Worm (Caenorhabditis elegans): Measurements from ENCODE around the gene C37C3.12.
A peak's percentile ranks its signal among the peaks of the same experiment; 100 is the strongest.

C37C3.12 gene

DNA sequence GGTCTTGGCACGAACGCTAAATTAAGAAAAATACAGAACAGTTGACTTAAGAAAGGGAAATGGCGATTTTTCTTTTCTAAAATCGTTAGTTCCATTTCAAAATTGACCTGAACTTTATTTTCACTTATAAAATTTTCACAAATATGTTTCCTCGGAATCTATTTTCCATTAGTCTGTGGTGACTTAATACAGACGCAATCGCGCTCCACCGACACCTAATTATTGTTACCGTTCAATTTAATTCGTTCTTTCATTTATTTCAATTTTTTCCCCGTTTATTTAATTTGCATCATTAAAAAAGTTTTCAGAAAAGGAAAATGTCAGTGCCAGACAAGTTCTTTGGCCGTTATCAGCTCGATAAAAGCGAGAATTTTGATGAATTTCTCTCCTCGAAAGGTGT lies 19.1 kb downstream of the C37C3.12 start, which contains the start of gene lbp-4 (continued):
- TF ChIP-seq sdc-2 (tag; optimal IDR thresholded peaks at IDR 0.05): no peak
- TF ChIP-seq unc-86 (tag; optimal IDR thresholded peaks at IDR 0.05): no peak
- peak; percentile 92 for TF ChIP-seq ceh-31 (tag; optimal IDR thresholded peaks at IDR 0.05)
- no peak for TF ChIP-seq ceh-34 (tag; optimal IDR thresholded peaks at IDR 0.05)
- no peak for TF ChIP-seq unc-55 (GFP tag; optimal IDR thresholded peaks at IDR 0.05)
- no peak for TF ChIP-seq hlh-15 (tag; optimal IDR thresholded peaks at IDR 0.05)
- TF ChIP-seq unc-42 (tag; optimal IDR thresholded peaks at IDR 0.05): peak; percentile 50
- TF ChIP-seq nfya-1 (tag; optimal IDR thresholded peaks at IDR 0.05): no peak
- no peak for TF ChIP-seq sox-4 (tag; optimal IDR thresholded peaks at IDR 0.05)
- TF ChIP-seq ceh-19 (GFP tag; optimal IDR thresholded peaks at IDR 0.05): no peak
- no peak for TF ChIP-seq F13H6.1 (tag; optimal IDR thresholded peaks at IDR 0.05)
- no peak for TF ChIP-seq pqm-1 (tag; optimal IDR thresholded peaks at IDR 0.05)
- no peak for TF ChIP-seq dve-1 (tag; optimal IDR thresholded peaks at IDR 0.05)
- no peak for TF ChIP-seq ceh-24 (tag; optimal IDR thresholded peaks at IDR 0.05)
- TF ChIP-seq ref-2 (tag; optimal IDR thresholded peaks at IDR 0.05): no peak

DNA sequence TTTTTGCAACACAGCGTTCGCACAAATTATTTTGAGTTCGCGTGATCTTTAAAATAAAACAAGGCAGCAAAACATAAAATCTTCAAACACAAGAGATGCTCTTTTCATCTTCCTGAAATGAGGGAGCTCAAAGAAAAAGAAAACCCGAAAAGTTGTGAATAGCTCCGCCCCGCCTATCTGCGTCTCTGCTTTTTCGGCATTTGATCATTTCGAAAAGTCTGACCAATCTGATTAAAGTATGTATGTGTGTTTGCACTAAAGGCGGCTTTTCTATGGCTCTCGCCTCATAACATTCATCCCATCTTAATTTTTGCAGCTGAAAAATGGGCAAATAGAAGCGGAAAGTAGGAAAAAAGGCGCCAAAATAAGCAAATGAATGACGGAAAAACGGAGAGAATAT lies 19.8 kb downstream of the C37C3.12 start:
- TF ChIP-seq unc-42 (tag; optimal IDR thresholded peaks at IDR 0.05): peak; percentile 74
- no peak for TF ChIP-seq ceh-6 (GFP tag; optimal IDR thresholded peaks at IDR 0.05)

- TF ChIP-seq unc-42 (tag; optimal IDR thresholded peaks at IDR 0.05) (peak; percentile 95), ceh-18 (tag; optimal IDR thresholded peaks at IDR 0.05) (no peak), mec-3 (tag; optimal IDR thresholded peaks at IDR 0.05; ENCODE audit: borderline replicate concordance) (no peak)
Observed at ce11 chrV:7816486-7816885, 22.9 kb downstream of the C37C3.12 start.

- TF ChIP-seq nfya-1 (tag; optimal IDR thresholded peaks at IDR 0.05): no peak
- TF ChIP-seq madf-2 (tag; optimal IDR thresholded peaks at IDR 0.05): no peak
- TF ChIP-seq T23F11.4 (GFP tag; optimal IDR thresholded peaks at IDR 0.05): no peak
- no peak for TF ChIP-seq nhr-232 (tag; optimal IDR thresholded peaks at IDR 0.05)
- no peak for TF ChIP-seq hlh-8 (tag; optimal IDR thresholded peaks at IDR 0.05)
- no peak for TF ChIP-seq pha-4 (tag; optimal IDR thresholded peaks at IDR 0.05)
- no peak for TF ChIP-seq ets-4 (tag; optimal IDR thresholded peaks at IDR 0.05)
- no peak for TF ChIP-seq pha-2 (tag; optimal IDR thresholded peaks at IDR 0.05)
- TF ChIP-seq ceh-24 (tag; optimal IDR thresholded peaks at IDR 0.05): no peak
- no peak for TF ChIP-seq nhr-11 (tag; optimal IDR thresholded peaks at IDR 0.05)
- TF ChIP-seq pax-1 (tag; optimal IDR thresholded peaks at IDR 0.05): no peak
- no peak for TF ChIP-seq unc-86 (tag; optimal IDR thresholded peaks at IDR 0.05)
- no peak for TF ChIP-seq ceh-18 (tag; optimal IDR thresholded peaks at IDR 0.05)
- no peak for TF ChIP-seq dve-1 (tag; optimal IDR thresholded peaks at IDR 0.05)
- TF ChIP-seq ceh-14 (tag; optimal IDR thresholded peaks at IDR 0.05): no peak
- TF ChIP-seq mec-3 (tag; optimal IDR thresholded peaks at IDR 0.05; ENCODE audit: borderline replicate concordance): no peak
- no peak for TF ChIP-seq unc-55 (GFP tag; optimal IDR thresholded peaks at IDR 0.05)
Observed at ce11 chrV:7814601-7815000, 24.8 kb downstream of the C37C3.12 start, which contains the start of gene ZK742.6. Gene ZK742.6, minus strand, starts transcription at chrV:7814942.

ce11 chrV:7811758-7812157 lies 27.6 kb downstream of the C37C3.12 start, which contains the start of gene ZK742.4:
Gene ZK742.4, minus strand, starts transcription at chrV:7811792.
- no peak for TF ChIP-seq ceh-31 (tag; optimal IDR thresholded peaks at IDR 0.05)
- TF ChIP-seq tbx-2 (tag; optimal IDR thresholded peaks at IDR 0.05): peak; percentile 12

DNA sequence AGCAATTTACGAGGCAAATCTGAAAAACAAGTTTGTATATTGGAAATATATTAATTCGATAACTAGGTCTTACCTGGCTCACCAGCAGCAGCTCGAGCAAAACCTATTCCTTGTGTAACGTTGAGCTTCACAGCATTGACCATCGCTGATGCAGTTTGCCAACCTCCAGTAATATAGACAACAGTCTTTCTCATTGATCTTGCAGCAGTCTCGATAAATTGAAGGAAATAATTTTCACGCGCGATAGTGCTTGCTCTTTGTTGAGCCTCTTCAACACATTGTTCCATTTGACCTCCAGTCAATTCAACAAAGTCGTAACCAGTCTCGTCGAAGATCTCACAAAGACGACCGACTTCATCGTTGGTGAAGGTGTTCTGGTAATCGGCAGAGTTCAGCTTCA lies 28.8 kb downstream of the C37C3.12 start:
- TF ChIP-seq mec-3 (tag; optimal IDR thresholded peaks at IDR 0.05; ENCODE audit: borderline replicate concordance) (no peak), lim-6 (tag; optimal IDR thresholded peaks at IDR 0.05) (no peak), ets-4 (tag; optimal IDR thresholded peaks at IDR 0.05) (no peak), unc-55 (GFP tag; optimal IDR thresholded peaks at IDR 0.05) (no peak), pha-2 (tag; optimal IDR thresholded peaks at IDR 0.05) (no peak), pqm-1 (tag; optimal IDR thresholded peaks at IDR 0.05) (no peak), eyg-1 (tag; optimal IDR thresholded peaks at IDR 0.05) (no peak), hlh-15 (tag; optimal IDR thresholded peaks at IDR 0.05) (no peak), ceh-19 (GFP tag; optimal IDR thresholded peaks at IDR 0.05) (no peak), ceh-6 (GFP tag; optimal IDR thresholded peaks at IDR 0.05) (no peak)

Data from whole organism, late embryonic.